Fruit fly (Drosophila melanogaster) whole organism, embryonic: ENCODE results near the gene CG43915.
A peak's percentile ranks its signal among the peaks of the same experiment; 100 is the strongest.

ENCODE experiments used
- Aef1 ChIP-seq: fragments of 200-800 bp; sonication (Bioruptor generic); IDR thresholded peaks from 3 replicates; pipeline ENCODE4 v1.3.6; 2022; ENCODE audit warnings: missing biosample characterization, missing genetic modification characterization
- Atf3 ChIP-seq: fragments of 200-800 bp; sonication (Bioruptor generic); optimal IDR thresholded peaks from 3 replicates; lab custom pipeline; 2016; ENCODE audit warnings: missing biosample characterization, missing genetic modification characterization
- B-H1 ChIP-seq: fragments of 200-800 bp; sonication (Bioruptor generic); IDR thresholded peaks from 3 replicates; pipeline ENCODE4 v1.3.6; 2022; ENCODE audit warnings: missing biosample characterization, missing genetic modification characterization
- CG10431 ChIP-seq: fragments of 200-800 bp; sonication (Bioruptor generic); optimal IDR thresholded peaks from 3 replicates; lab custom pipeline; 2018; ENCODE audit warnings: missing biosample characterization, mild to moderate bottlenecking, missing genetic modification characterization
- CG11398 ChIP-seq: fragments of 200-800 bp; sonication (Bioruptor generic); optimal IDR thresholded peaks from 2 replicates; lab custom pipeline; 2016; ENCODE audit warnings: missing biosample characterization, missing genetic modification characterization
- CG13296 ChIP-seq: fragments of 200-800 bp; sonication (Bioruptor generic); optimal IDR thresholded peaks from 3 replicates; lab custom pipeline; 2018; ENCODE audit warnings: missing biosample characterization, mild to moderate bottlenecking, missing genetic modification characterization
- CG14860 ChIP-seq: fragments of 200-800 bp; sonication (Bioruptor generic); IDR thresholded peaks from 3 replicates; pipeline ENCODE4 v1.3.6; 2022; ENCODE audit warnings: missing biosample characterization, missing genetic modification characterization; ENCODE audit not compliant: partially characterized antibody
- CG14965 ChIP-seq: fragments of 200-800 bp; sonication (Bioruptor generic); optimal IDR thresholded peaks from 2 replicates; lab custom pipeline; 2016; ENCODE audit warnings: missing biosample characterization, missing genetic modification characterization, borderline replicate concordance
- CG15601 ChIP-seq: fragments of 200-800 bp; sonication (Bioruptor generic); optimal IDR thresholded peaks from 3 replicates; lab custom pipeline; 2019; ENCODE audit warnings: missing biosample characterization, mild to moderate bottlenecking, missing genetic modification characterization, moderate library complexity
- CG1603 ChIP-seq: fragments of 200-800 bp; sonication (Bioruptor generic); optimal IDR thresholded peaks from 2 replicates; lab custom pipeline; 2019; ENCODE audit warnings: missing biosample characterization, mild to moderate bottlenecking, missing genetic modification characterization, moderate library complexity
- CG17612 ChIP-seq: fragments of 200-800 bp; sonication (Bioruptor generic); IDR thresholded peaks from 2 replicates; pipeline ENCODE4 v1.3.6; 2022; ENCODE audit warnings: missing biosample characterization, missing genetic modification characterization
- CG30431 ChIP-seq: fragments of 200-800 bp; sonication (Bioruptor generic); optimal IDR thresholded peaks from 2 replicates; lab custom pipeline; 2017; ENCODE audit warnings: missing biosample characterization, missing genetic modification characterization
- CG31388 ChIP-seq: fragments of 200-800 bp; sonication (Bioruptor generic); optimal IDR thresholded peaks from 2 replicates; lab custom pipeline; 2016; ENCODE audit warnings: missing biosample characterization, missing genetic modification characterization
- CG33557 ChIP-seq: fragments of 200-800 bp; sonication (Bioruptor generic); optimal IDR thresholded peaks from 2 replicates; lab custom pipeline; 2019; ENCODE audit warnings: missing biosample characterization, mild to moderate bottlenecking, missing genetic modification characterization, moderate library complexity
- CG3407 ChIP-seq: fragments of 200-800 bp; sonication (Bioruptor generic); optimal IDR thresholded peaks from 2 replicates; lab custom pipeline; 2018; ENCODE audit warnings: missing biosample characterization, mild to moderate bottlenecking, missing genetic modification characterization
- CG34224 ChIP-seq: fragments of 200-800 bp; sonication (Bioruptor generic); IDR thresholded peaks from 3 replicates; pipeline ENCODE4 v1.3.6; 2022; ENCODE audit warnings: missing biosample characterization, missing genetic modification characterization; ENCODE audit not compliant: partially characterized antibody
- CG42726 ChIP-seq: fragments of 200-800 bp; sonication (Bioruptor generic); IDR thresholded peaks from 2 replicates; pipeline ENCODE4 v1.3.6; 2022; ENCODE audit warnings: missing biosample characterization, missing genetic modification characterization; ENCODE audit not compliant: partially characterized antibody
- CG5180 ChIP-seq: fragments of 200-800 bp; sonication (Bioruptor generic); optimal IDR thresholded peaks from 3 replicates; lab custom pipeline; 2017; ENCODE audit warnings: missing biosample characterization, missing genetic modification characterization, mild to moderate bottlenecking, moderate library complexity, missing genetic modification reagents
- CG6254 ChIP-seq: fragments of 200-800 bp; sonication (Bioruptor generic); optimal IDR thresholded peaks from 3 replicates; lab custom pipeline; 2017; ENCODE audit warnings: mild to moderate bottlenecking, missing biosample characterization, missing genetic modification reagents, missing genetic modification characterization
- CG8290 ChIP-seq, 3 experiments: fragments of 200-800 bp; sonication (Bioruptor generic); optimal IDR thresholded peaks; 2 replicates each; lab custom pipeline; 2016 to 2019; ENCODE audit warnings: missing biosample characterization in 3 of 3, missing genetic modification characterization in 3 of 3, mild to moderate bottlenecking in 2 of 3, moderate library complexity in 1 of 3
- CG8478 ChIP-seq: fragments of >200 bp; optimal IDR thresholded peaks from 2 replicates; lab custom pipeline; 2018
- CG9817 ChIP-seq: fragments of 200-800 bp; sonication (Bioruptor generic); optimal IDR thresholded peaks from 2 replicates; lab custom pipeline; 2018; ENCODE audit warnings: missing biosample characterization, mild to moderate bottlenecking, missing genetic modification characterization, moderate library complexity
- E2f1 ChIP-seq: fragments of 200-800 bp; sonication (Bioruptor generic); IDR thresholded peaks from 2 replicates; pipeline ENCODE4 v1.3.6; 2022; ENCODE audit warnings: missing biosample characterization, missing genetic modification characterization
- Eip74EF ChIP-seq, 2 experiments: fragments of 200-800 bp in 1 of 2; fragments of >200 bp in 1 of 2; sonication (Bioruptor generic) in 1 of 2; optimal IDR thresholded peaks; 2 replicates each; lab custom pipeline; 2017 to 2019; ENCODE audit warnings: missing biosample characterization in 2 of 2, missing genetic modification characterization in 2 of 2, mild to moderate bottlenecking in 1 of 2, moderate library complexity in 1 of 2
- Fer3 ChIP-seq: fragments of 200-800 bp; sonication (Bioruptor generic); optimal IDR thresholded peaks from 2 replicates; lab custom pipeline; 2018; ENCODE audit warnings: missing biosample characterization, mild to moderate bottlenecking, missing genetic modification characterization, moderate library complexity
- H2.0 ChIP-seq: fragments of 200-800 bp; sonication (Bioruptor generic); IDR thresholded peaks from 2 replicates; pipeline ENCODE4 v1.3.6; 2022; ENCODE audit warnings: missing biosample characterization, missing genetic modification characterization
- HLH3B ChIP-seq: fragments of 200-800 bp; sonication (Bioruptor generic); IDR thresholded peaks from 2 replicates; pipeline ENCODE4 v1.3.6; 2022; ENCODE audit warnings: missing biosample characterization, missing genetic modification characterization
- NC2β ChIP-seq: fragments of 200-800 bp; sonication (Bioruptor generic); optimal IDR thresholded peaks from 2 replicates; lab custom pipeline; 2016; ENCODE audit warnings: missing biosample characterization, missing genetic modification characterization
- NFAT ChIP-seq: fragments of 200-800 bp; sonication (Bioruptor generic); IDR thresholded peaks from 2 replicates; pipeline ENCODE4 v1.3.6; 2022; ENCODE audit warnings: missing biosample characterization, missing genetic modification characterization
- Nf-YB ChIP-seq: fragments of 200-800 bp; sonication (Bioruptor generic); optimal IDR thresholded peaks from 3 replicates; lab custom pipeline; 2019; ENCODE audit warnings: missing biosample characterization, mild to moderate bottlenecking, missing genetic modification characterization, moderate library complexity
- Poxn ChIP-seq: fragments of 200-800 bp; sonication (Bioruptor generic); IDR thresholded peaks from 2 replicates; pipeline ENCODE4 v1.3.6; 2022; ENCODE audit warnings: missing biosample characterization, missing genetic modification characterization
- Six4 ChIP-seq: fragments of 200-800 bp; sonication (Bioruptor generic); optimal IDR thresholded peaks from 2 replicates; lab custom pipeline; 2016; ENCODE audit warnings: missing biosample characterization, missing genetic modification characterization
- Vsx1 ChIP-seq: fragments of 200-800 bp; sonication (Bioruptor generic); optimal IDR thresholded peaks from 2 replicates; lab custom pipeline; 2017; ENCODE audit warnings: missing biosample characterization, mild to moderate bottlenecking, missing genetic modification characterization, missing genetic modification reagents
- ap ChIP-seq: fragments of 200-800 bp; sonication (Bioruptor generic); IDR thresholded peaks from 2 replicates; pipeline ENCODE4 v1.3.6; 2022; ENCODE audit warnings: missing biosample characterization, missing genetic modification characterization
- bab2 ChIP-seq: fragments of 200-800 bp; sonication (Bioruptor generic); optimal IDR thresholded peaks from 2 replicates; lab custom pipeline; 2016; ENCODE audit warnings: missing biosample characterization, missing genetic modification characterization
- bigmax ChIP-seq: fragments of 200-800 bp; sonication (Bioruptor generic); optimal IDR thresholded peaks from 2 replicates; lab custom pipeline; 2018; ENCODE audit warnings: missing biosample characterization, mild to moderate bottlenecking, missing genetic modification characterization
- crol ChIP-seq: fragments of 200-800 bp; sonication (Bioruptor generic); IDR thresholded peaks from 2 replicates; pipeline ENCODE4 v1.3.6; 2022; ENCODE audit warnings: missing biosample characterization, missing genetic modification characterization
- danr ChIP-seq: fragments of 200-800 bp; sonication (Bioruptor generic); IDR thresholded peaks from 2 replicates; pipeline ENCODE4 v1.3.6; 2022; ENCODE audit warnings: missing biosample characterization, missing genetic modification characterization
- eyg ChIP-seq: fragments of 200-800 bp; sonication (Bioruptor generic); optimal IDR thresholded peaks from 3 replicates; lab custom pipeline; 2016; ENCODE audit warnings: missing biosample characterization, missing genetic modification characterization
- fd96Cb ChIP-seq: fragments of 200-800 bp; sonication (Bioruptor generic); optimal IDR thresholded peaks from 2 replicates; lab custom pipeline; 2018; ENCODE audit warnings: missing biosample characterization, mild to moderate bottlenecking, missing genetic modification characterization, moderate library complexity
- gce ChIP-seq: fragments of 200-800 bp; sonication (Bioruptor generic); IDR thresholded peaks from 3 replicates; pipeline ENCODE4 v1.3.6; 2022; ENCODE audit warnings: missing biosample characterization, missing genetic modification characterization
- gfzf ChIP-seq: fragments of 200-800 bp; sonication (Bioruptor generic); optimal IDR thresholded peaks from 2 replicates; lab custom pipeline; 2016; ENCODE audit warnings: missing biosample characterization, mild to moderate bottlenecking, missing genetic modification characterization, moderate library complexity
- jumu ChIP-seq: fragments of 200-800 bp; sonication (Bioruptor generic); optimal IDR thresholded peaks from 3 replicates; lab custom pipeline; 2016; ENCODE audit warnings: missing biosample characterization, missing genetic modification characterization
- klu ChIP-seq: fragments of 200-800 bp; sonication (Bioruptor generic); IDR thresholded peaks from 2 replicates; pipeline ENCODE4 v1.3.6; 2022; ENCODE audit warnings: missing biosample characterization, missing genetic modification characterization
- lbe ChIP-seq: fragments of 200-800 bp; sonication (Bioruptor generic); optimal IDR thresholded peaks from 2 replicates; lab custom pipeline; 2016; ENCODE audit warnings: missing biosample characterization, mild to moderate bottlenecking, missing genetic modification characterization
- odd ChIP-seq: fragments of 200-800 bp; sonication (Bioruptor generic); optimal IDR thresholded peaks from 2 replicates; lab custom pipeline; 2017; ENCODE audit warnings: missing biosample characterization, mild to moderate bottlenecking, missing genetic modification characterization
- pum ChIP-seq: fragments of 200-800 bp; sonication (Bioruptor generic); optimal IDR thresholded peaks from 2 replicates; lab custom pipeline; 2016; ENCODE audit warnings: missing biosample characterization, missing genetic modification characterization
- sr ChIP-seq: fragments of 200-800 bp; sonication (Bioruptor generic); IDR thresholded peaks from 3 replicates; pipeline ENCODE4 v1.3.6; 2022; ENCODE audit warnings: missing biosample characterization, missing genetic modification characterization
- tna ChIP-seq: fragments of 200-800 bp; sonication (Bioruptor generic); IDR thresholded peaks from 2 replicates; pipeline ENCODE4 v1.3.6; 2022; ENCODE audit warnings: missing biosample characterization, missing genetic modification characterization; ENCODE audit not compliant: partially characterized antibody
- unpg ChIP-seq: fragments of 200-800 bp; sonication (Bioruptor generic); optimal IDR thresholded peaks from 3 replicates; lab custom pipeline; 2018; ENCODE audit warnings: missing biosample characterization, mild to moderate bottlenecking, missing genetic modification characterization, moderate library complexity

The CG43915 gene

dm6 chr3L:4016754-4017153 is 44.1 kb downstream of the CG43915 start (continued):
- TF ChIP-seq odd (GFP tag; lab: Kevin White, UChicago) = no peak
- TF ChIP-seq Atf3 (GFP tag; lab: Kevin White, UChicago) = peak; percentile 66
- TF ChIP-seq CG5180 (GFP tag; lab: Kevin White, UChicago) = no peak
- peak; percentile 29 for TF ChIP-seq CG3407 (GFP tag; lab: Kevin White, UChicago)
- no peak for TF ChIP-seq gfzf (GFP tag; lab: Kevin White, UChicago)
- no peak for TF ChIP-seq CG13296
- no peak for TF ChIP-seq CG17612 (GFP tag; lab: Robert Waterston, UW)
- TF ChIP-seq CG31388 (GFP tag; lab: Kevin White, UChicago) = peak; percentile 28
- TF ChIP-seq CG10431 (GFP tag; lab: Kevin White, UChicago) = peak; percentile 22
- TF ChIP-seq gce = no peak
- peak; percentile 70 for TF ChIP-seq H2.0 (GFP tag; lab: Robert Waterston, UW)
- TF ChIP-seq jumu = peak; percentile 59
- peak; percentile 11 for TF ChIP-seq Fer3
- no peak for TF ChIP-seq Vsx1 (GFP tag; lab: Kevin White, UChicago)
- peak; percentile 67 for TF ChIP-seq HLH3B (GFP tag; lab: Robert Waterston, UW)
- TF ChIP-seq lbe (GFP tag; lab: Kevin White, UChicago) = no peak
- TF ChIP-seq CG11398 (GFP tag; lab: Kevin White, UChicago) = peak; percentile 26
- peak; percentile 57 for TF ChIP-seq NC2β (GFP tag; lab: Kevin White, UChicago)
- 0 out of 3 replicates have a peak, but pooled peaks have one; percentile 11 for TF ChIP-seq B-H1 (GFP tag; lab: Robert Waterston, UW)
- TF ChIP-seq fd96Cb (tag; lab: Kevin White, UChicago) = peak; percentile 76
- peak; percentile 46 for TF ChIP-seq CG8290 (GFP tag; optimal IDR thresholded peaks at IDR 0.05; lab: Kevin White, UChicago)
- peak in 1 of 2 experiments; percentile 67 for TF ChIP-seq CG8290 (tag; optimal IDR thresholded peaks at IDR 0.05; lab: Kevin White, UChicago)
- TF ChIP-seq CG30431 = peak; percentile 83
- peak; percentile 47; the same call in 1 of the 2 replicates for TF ChIP-seq ap (GFP tag; lab: Robert Waterston, UW)
- peak; percentile 66 for TF ChIP-seq CG6254 (GFP tag; lab: Kevin White, UChicago)
- TF ChIP-seq Six4 = peak; percentile 63
- TF ChIP-seq danr (GFP tag; lab: Robert Waterston, UW) = peak; percentile 56; the same call in 1 of the 2 replicates
- peak; percentile 54 for TF ChIP-seq bab2 (GFP tag; lab: Kevin White, UChicago)
- TF ChIP-seq Nf-YB (GFP tag; lab: Kevin White, UChicago) = peak; percentile 20
- no peak for TF ChIP-seq CG14965 (GFP tag; lab: Kevin White, UChicago)
- peak; percentile 28 for TF ChIP-seq CG9817 (tag; lab: Kevin White, UChicago)
- peak; percentile 21; the same call in 1 of the 2 replicates for TF ChIP-seq crol
- TF ChIP-seq Eip74EF (GFP tag; optimal IDR thresholded peaks at IDR 0.05; lab: Kevin White, UChicago) = no peak
- TF ChIP-seq klu (GFP tag; lab: Robert Waterston, UW) = peak; percentile 37; the same call in 1 of the 2 replicates
- TF ChIP-seq CG14860 (GFP tag; lab: Robert Waterston, UW) = no peak
- no peak for TF ChIP-seq CG8478
- TF ChIP-seq CG34224 (GFP tag; lab: Robert Waterston, UW) = no peak
- TF ChIP-seq NFAT (GFP tag; lab: Robert Waterston, UW) = 0 out of 2 replicates have a peak, but pooled peaks have one; percentile 31
- peak; percentile 73 for TF ChIP-seq unpg (GFP tag; lab: Kevin White, UChicago)
- peak; percentile 79 for TF ChIP-seq pum (GFP tag; lab: Kevin White, UChicago)
- peak; percentile 65 for TF ChIP-seq CG15601
- TF ChIP-seq CG1603 = peak; percentile 91
- no peak for TF ChIP-seq bigmax (GFP tag; lab: Kevin White, UChicago)
- no peak for TF ChIP-seq CG42726
- peak; percentile 36; the same call in 1 of the 3 replicates for TF ChIP-seq Aef1 (GFP tag; lab: Robert Waterston, UW)
- no peak for TF ChIP-seq eyg (GFP tag; lab: Kevin White, UChicago)
- TF ChIP-seq Poxn (GFP tag; lab: Robert Waterston, UW) = no peak
- no peak; the same call in 2 of the 3 replicates for TF ChIP-seq sr (GFP tag; lab: Robert Waterston, UW)
- peak; percentile 37; the same call in 1 of the 2 replicates for TF ChIP-seq E2f1
- TF ChIP-seq tna (GFP tag; lab: Robert Waterston, UW) = no peak
- TF ChIP-seq CG33557 (GFP tag; lab: Kevin White, UChicago) = peak; percentile 68
